Fruit fly (Drosophila melanogaster) whole organism, embryonic: Measurements from ENCODE around the gene unc-119.
A peak's percentile ranks its signal among the peaks of the same experiment; 100 is the strongest.

Experiments
- Antp ChIP-seq: fragments of 200-800 bp; sonication (Bioruptor generic); optimal IDR thresholded peaks from 3 replicates; lab custom pipeline; 2016; ENCODE audit warnings: missing biosample characterization, missing genetic modification characterization
- BEAF-32 ChIP-seq: fragments of 200-800 bp; sonication (Bioruptor generic); optimal IDR thresholded peaks from 3 replicates; lab custom pipeline; 2017; ENCODE audit warnings: missing biosample characterization, missing genetic modification characterization, mild to moderate bottlenecking, moderate library complexity, missing genetic modification reagents
- CG10366 ChIP-seq: fragments of 200-800 bp; sonication (Bioruptor generic); IDR thresholded peaks from 2 replicates; pipeline ENCODE4 v1.3.6; 2022; ENCODE audit warnings: missing biosample characterization, missing genetic modification characterization
- CG10462 ChIP-seq: fragments of 200-800 bp; sonication (Bioruptor generic); optimal IDR thresholded peaks from 2 replicates; lab custom pipeline; 2016; ENCODE audit warnings: missing biosample characterization, missing genetic modification characterization
- CG10565 ChIP-seq: fragments of 200-800 bp; sonication (Bioruptor generic); optimal IDR thresholded peaks from 3 replicates; lab custom pipeline; 2016; ENCODE audit warnings: missing biosample characterization, mild to moderate bottlenecking, missing genetic modification characterization
- CG11093 ChIP-seq: fragments of 200-800 bp; sonication (Bioruptor generic); IDR thresholded peaks from 3 replicates; pipeline ENCODE4 v1.3.6; 2022; ENCODE audit warnings: missing biosample characterization, missing genetic modification characterization
- CG13287 ChIP-seq: fragments of 200-800 bp; sonication (Bioruptor generic); IDR thresholded peaks from 2 replicates; pipeline ENCODE4 v1.3.6; 2022; ENCODE audit warnings: missing biosample characterization, missing genetic modification characterization; ENCODE audit not compliant: partially characterized antibody
- CG13296 ChIP-seq: fragments of 200-800 bp; sonication (Bioruptor generic); optimal IDR thresholded peaks from 3 replicates; lab custom pipeline; 2018; ENCODE audit warnings: missing biosample characterization, mild to moderate bottlenecking, missing genetic modification characterization
- CG13424 ChIP-seq: fragments of 200-800 bp; sonication (Bioruptor generic); optimal IDR thresholded peaks from 2 replicates; lab custom pipeline; 2019; ENCODE audit warnings: missing biosample characterization, mild to moderate bottlenecking, missing genetic modification characterization, moderate library complexity
- CG14050 ChIP-seq: fragments of 200-800 bp; sonication (Bioruptor generic); IDR thresholded peaks from 3 replicates; pipeline ENCODE4 v1.3.6; 2022; ENCODE audit warnings: missing biosample characterization, missing genetic modification characterization
- CG14441 ChIP-seq: fragments of 200-800 bp; sonication (Bioruptor generic); IDR thresholded peaks from 2 replicates; pipeline ENCODE4 v1.3.6; 2022; ENCODE audit warnings: missing biosample characterization, missing genetic modification characterization
- CG14667 ChIP-seq: fragments of 200-800 bp; sonication (Bioruptor generic); IDR thresholded peaks from 2 replicates; pipeline ENCODE4 v1.3.6; 2022; ENCODE audit warnings: missing biosample characterization, missing genetic modification characterization
- CG15011 ChIP-seq: fragments of 200-800 bp; sonication (Bioruptor generic); optimal IDR thresholded peaks from 3 replicates; lab custom pipeline; 2018; ENCODE audit warnings: missing biosample characterization, mild to moderate bottlenecking, missing genetic modification characterization
- CG16863 ChIP-seq: fragments of 200-800 bp; sonication (Bioruptor generic); optimal IDR thresholded peaks from 3 replicates; lab custom pipeline; 2016; ENCODE audit warnings: missing biosample characterization, missing genetic modification characterization
- CG17568 ChIP-seq: fragments of 200-800 bp; sonication (Bioruptor generic); optimal IDR thresholded peaks from 2 replicates; lab custom pipeline; 2018; ENCODE audit warnings: missing biosample characterization, mild to moderate bottlenecking, missing genetic modification characterization, moderate library complexity
- CG18764 ChIP-seq: fragments of 200-800 bp; sonication (Bioruptor generic); optimal IDR thresholded peaks from 3 replicates; lab custom pipeline; 2016; ENCODE audit warnings: missing biosample characterization, missing genetic modification characterization
- CG2678 ChIP-seq: fragments of 200-800 bp; sonication (Bioruptor generic); optimal IDR thresholded peaks from 3 replicates; lab custom pipeline; 2019; ENCODE audit warnings: missing biosample characterization, mild to moderate bottlenecking, missing genetic modification characterization, moderate library complexity
- CG30403 ChIP-seq: fragments of 200-800 bp; sonication (Bioruptor generic); optimal IDR thresholded peaks from 3 replicates; lab custom pipeline; 2016; ENCODE audit warnings: missing biosample characterization, missing genetic modification characterization
- CG3065 ChIP-seq: fragments of 200-800 bp; sonication (Bioruptor generic); optimal IDR thresholded peaks from 2 replicates; lab custom pipeline; 2016; ENCODE audit warnings: missing biosample characterization, missing genetic modification characterization
- CG31224 ChIP-seq: fragments of 200-800 bp; sonication (Bioruptor generic); IDR thresholded peaks from 2 replicates; pipeline ENCODE4 v1.3.6; 2022; ENCODE audit warnings: missing biosample characterization, missing genetic modification characterization
- CG4424 ChIP-seq: fragments of 200-800 bp; sonication (Bioruptor generic); optimal IDR thresholded peaks from 3 replicates; lab custom pipeline; 2016; ENCODE audit warnings: missing biosample characterization, missing genetic modification characterization
- CG8089 ChIP-seq: fragments of 200-800 bp; sonication (Bioruptor generic); optimal IDR thresholded peaks from 3 replicates; lab custom pipeline; 2016; ENCODE audit warnings: missing biosample characterization, missing genetic modification characterization
- CrebB ChIP-seq: fragments of 200-800 bp; sonication (Bioruptor generic); optimal IDR thresholded peaks from 3 replicates; lab custom pipeline; 2018; ENCODE audit warnings: missing biosample characterization, mild to moderate bottlenecking, missing genetic modification characterization
- Dip2 ChIP-seq: fragments of 200-800 bp; sonication (Bioruptor generic); IDR thresholded peaks from 2 replicates; pipeline ENCODE4 v1.3.6; 2022; ENCODE audit warnings: missing biosample characterization, missing genetic modification characterization
- Dll ChIP-seq: fragments of 200-800 bp; sonication (Bioruptor generic); IDR thresholded peaks from 4 replicates; pipeline ENCODE4 v1.3.6; 2022; ENCODE audit warnings: missing biosample characterization, missing genetic modification characterization; ENCODE audit not compliant: partially characterized antibody
- Doc3 ChIP-seq: fragments of 200-800 bp; sonication (Bioruptor generic); IDR thresholded peaks from 3 replicates; pipeline ENCODE4 v1.3.6; 2022; ENCODE audit warnings: missing biosample characterization, missing genetic modification characterization; ENCODE audit not compliant: partially characterized antibody
- Elba2 ChIP-seq: fragments of 200-800 bp; sonication (Bioruptor generic); optimal IDR thresholded peaks from 3 replicates; lab custom pipeline; 2016; ENCODE audit warnings: missing biosample characterization, missing genetic modification characterization
- Ets65A ChIP-seq: fragments of 200-800 bp; sonication (Bioruptor generic); peaks from one replicate; lab custom pipeline; 2016; ENCODE audit warnings: missing biosample characterization, missing genetic modification characterization
- GATAe ChIP-seq: fragments of 200-800 bp; sonication (Bioruptor generic); conservative IDR thresholded peaks from 2 replicates; pipeline ENCODE4 v1.3.6; 2022; ENCODE audit warnings: missing biosample characterization, missing genetic modification characterization
- Hand ChIP-seq: fragments of 200-800 bp; sonication (Bioruptor generic); optimal IDR thresholded peaks from 2 replicates; lab custom pipeline; 2017; ENCODE audit warnings: mild to moderate bottlenecking, missing biosample characterization, missing genetic modification reagents, missing genetic modification characterization
- Hr51 ChIP-seq, 2 experiments: fragments of 200-800 bp; sonication (Bioruptor generic); optimal IDR thresholded peaks; 2 replicates in 1 of 2; 3 replicates in 1 of 2; lab custom pipeline; 2016 to 2018; ENCODE audit warnings: missing biosample characterization in 2 of 2, missing genetic modification characterization in 2 of 2, mild to moderate bottlenecking in 1 of 2, moderate library complexity in 1 of 2
- Hr78 ChIP-seq, 2 experiments: fragments of 200-800 bp in 1 of 2; fragments of >200 bp in 1 of 2; sonication (Bioruptor generic) in 1 of 2; optimal IDR thresholded peaks; 2 replicates each; lab custom pipeline; 2017 to 2019; ENCODE audit warnings: missing biosample characterization in 2 of 2, missing genetic modification characterization in 2 of 2, mild to moderate bottlenecking in 1 of 2, moderate library complexity in 1 of 2
- NfI ChIP-seq: fragments of 200-800 bp; sonication (Bioruptor generic); optimal IDR thresholded peaks from 3 replicates; lab custom pipeline; 2018; ENCODE audit warnings: missing biosample characterization, mild to moderate bottlenecking, missing genetic modification characterization, moderate library complexity
- croc ChIP-seq: fragments of 200-800 bp; sonication (Bioruptor generic); conservative IDR thresholded peaks from 3 replicates; pipeline ENCODE4 v1.3.6; 2022; ENCODE audit warnings: missing biosample characterization, missing genetic modification characterization
- dimm ChIP-seq: fragments of 200-800 bp; sonication (Bioruptor generic); IDR thresholded peaks from 2 replicates; pipeline ENCODE4 v1.3.6; 2022; ENCODE audit warnings: missing biosample characterization, missing genetic modification characterization
- fd102C ChIP-seq: fragments of 200-800 bp; sonication (Bioruptor generic); optimal IDR thresholded peaks from 2 replicates; lab custom pipeline; 2018; ENCODE audit warnings: missing biosample characterization, mild to moderate bottlenecking, missing genetic modification characterization, moderate library complexity
- fd64A ChIP-seq: fragments of 200-800 bp; sonication (Bioruptor generic); optimal IDR thresholded peaks from 3 replicates; lab custom pipeline; 2018; ENCODE audit warnings: missing biosample characterization, mild to moderate bottlenecking, missing genetic modification characterization
- gem ChIP-seq: fragments of 200-800 bp; sonication (Bioruptor generic); optimal IDR thresholded peaks from 2 replicates; lab custom pipeline; 2019; ENCODE audit warnings: missing biosample characterization, mild to moderate bottlenecking, missing genetic modification characterization, moderate library complexity
- hth ChIP-seq: fragments of >200 bp; optimal IDR thresholded peaks from 2 replicates; lab custom pipeline; 2017; ENCODE audit warnings: inconsistent platforms
- kah ChIP-seq: fragments of 200-800 bp; sonication (Bioruptor generic); optimal IDR thresholded peaks from 2 replicates; lab custom pipeline; 2018; ENCODE audit warnings: missing biosample characterization, mild to moderate bottlenecking, missing genetic modification characterization
- maf-S ChIP-seq: fragments of 200-800 bp; sonication (Bioruptor generic); optimal IDR thresholded peaks from 2 replicates; lab custom pipeline; 2016; ENCODE audit warnings: missing biosample characterization, missing genetic modification characterization
- ro ChIP-seq: fragments of 200-800 bp; sonication (Bioruptor generic); IDR thresholded peaks from 2 replicates; pipeline ENCODE4 v1.3.6; 2022; ENCODE audit warnings: missing biosample characterization, missing genetic modification characterization
- schlank ChIP-seq: fragments of 200-800 bp; sonication (Bioruptor generic); optimal IDR thresholded peaks from 2 replicates; lab custom pipeline; 2018; ENCODE audit warnings: missing biosample characterization, mild to moderate bottlenecking, missing genetic modification characterization
- scrt ChIP-seq: fragments of 200-800 bp; sonication (Bioruptor generic); optimal IDR thresholded peaks from 2 replicates; lab custom pipeline; 2018; ENCODE audit warnings: missing biosample characterization, mild to moderate bottlenecking, missing genetic modification characterization, moderate library complexity
- sob ChIP-seq: fragments of 200-800 bp; sonication (Bioruptor generic); IDR thresholded peaks from 2 replicates; pipeline ENCODE4 v1.3.6; 2022; ENCODE audit warnings: missing biosample characterization, missing genetic modification characterization
- sr ChIP-seq: fragments of 200-800 bp; sonication (Bioruptor generic); IDR thresholded peaks from 3 replicates; pipeline ENCODE4 v1.3.6; 2022; ENCODE audit warnings: missing biosample characterization, missing genetic modification characterization
- ttk ChIP-seq: fragments of 200-800 bp; sonication (Bioruptor generic); IDR thresholded peaks from 2 replicates; pipeline ENCODE4 v2.1.2; 2022; ENCODE audit warnings: missing biosample characterization, missing genetic modification characterization
- zen2 ChIP-seq: fragments of 200-800 bp; sonication (Bioruptor generic); IDR thresholded peaks from 3 replicates; pipeline ENCODE4 v1.3.6; 2022; ENCODE audit warnings: missing biosample characterization, missing genetic modification characterization; ENCODE audit not compliant: partially characterized antibody

unc-119 gene

DNA sequence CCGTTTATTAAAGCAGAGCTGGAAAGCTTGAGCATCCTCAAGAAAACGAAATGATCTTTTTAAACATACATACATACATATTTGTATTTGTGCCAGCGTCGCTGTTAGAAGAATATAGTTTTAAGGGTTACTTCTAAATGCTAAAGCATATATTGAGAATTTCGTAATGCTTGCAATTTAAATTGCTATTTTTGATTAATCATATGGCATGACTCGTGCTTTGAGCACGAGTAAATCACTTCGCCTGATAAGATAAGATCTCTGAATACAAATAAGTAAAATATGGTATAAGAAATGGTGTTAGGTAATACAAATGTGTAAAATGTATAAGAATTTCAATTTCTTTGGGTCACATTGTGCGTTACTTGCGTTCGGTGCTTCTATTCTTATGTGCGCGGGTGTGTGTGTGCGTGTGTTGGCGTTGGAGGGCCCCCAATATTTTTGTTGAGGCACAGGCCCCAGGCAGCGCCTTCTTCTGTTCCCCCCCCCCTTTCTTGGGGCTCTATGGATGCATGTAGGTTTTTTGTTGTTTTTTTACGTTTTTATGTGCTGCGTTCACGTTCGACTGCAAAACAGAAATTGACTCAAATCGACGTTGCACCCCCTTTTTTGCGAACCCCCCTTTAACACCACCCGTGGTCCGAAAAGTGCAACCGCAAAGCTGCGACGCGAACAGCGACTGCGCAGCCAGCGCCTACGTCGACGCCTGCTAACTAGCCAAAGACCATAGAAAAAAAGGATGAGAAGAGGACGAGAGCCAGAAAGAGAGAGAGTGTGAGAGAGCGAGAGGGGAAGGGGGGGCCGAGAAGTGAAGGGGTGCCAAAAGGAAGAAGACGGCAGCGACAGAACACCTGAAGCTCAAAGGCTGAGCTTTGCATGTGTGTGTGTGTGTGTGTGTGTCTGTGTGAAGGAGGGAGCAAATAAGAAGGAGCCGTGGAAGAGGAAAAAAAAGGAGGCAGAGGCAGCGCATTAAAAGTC lies 10.5 kb upstream of the unc-119 start (continued):
- TF ChIP-seq BEAF-32 (GFP tag; lab: Kevin White, UChicago) (no peak), ttk (peak; percentile 39; the same call in 1 of the 2 replicates), CG4424 (GFP tag; lab: Kevin White, UChicago) (peak; percentile 68), CG14050 (GFP tag; lab: Robert Waterston, UW) (no peak; the same call in 2 of the 3 replicates), CG17568 (GFP tag; lab: Kevin White, UChicago) (no peak), Antp (GFP tag; lab: Kevin White, UChicago) (no peak), Hr51 (GFP tag; optimal IDR thresholded peaks at IDR 0.05; lab: Kevin White, UChicago) (peak; percentile 19 to 71), Dip2 (GFP tag; lab: Robert Waterston, UW) (no peak), CG10565 (GFP tag; lab: Kevin White, UChicago) (peak; percentile 14), sob (GFP tag; lab: Robert Waterston, UW) (peak; percentile 29; the same call in 1 of the 2 replicates), CG18764 (GFP tag; lab: Kevin White, UChicago) (no peak), CG15011 (GFP tag; lab: Kevin White, UChicago) (peak; percentile 35), CG13287 (no peak), CG30403 (GFP tag; lab: Kevin White, UChicago) (peak; percentile 79), Hr78 (GFP tag; optimal IDR thresholded peaks at IDR 0.05; lab: Kevin White, UChicago) (no peak), ro (GFP tag; lab: Robert Waterston, UW) (no peak), gem (tag; lab: Kevin White, UChicago) (peak; percentile 71), CG13296 (GFP tag; lab: Kevin White, UChicago) (peak; percentile 45), schlank (tag; lab: Kevin White, UChicago) (no peak), CG3065 (GFP tag; lab: Kevin White, UChicago) (no peak), Dll (GFP tag; lab: Robert Waterston, UW) (no peak), CG13424 (peak; percentile 81), GATAe (GFP tag; lab: Robert Waterston, UW) (no peak), CG14441 (GFP tag; lab: Robert Waterston, UW) (0 out of 2 replicates have a peak, but pooled peaks have one; percentile 36), croc (GFP tag; lab: Robert Waterston, UW) (no peak; the same call in 2 of the 3 replicates), CG10462 (GFP tag; lab: Kevin White, UChicago) (peak; percentile 40), CG31224 (GFP tag; lab: Robert Waterston, UW) (no peak), NfI (GFP tag; lab: Kevin White, UChicago) (no peak), kah (GFP tag; lab: Kevin White, UChicago) (no peak), dimm (GFP tag; lab: Robert Waterston, UW) (no peak), zen2 (GFP tag; lab: Robert Waterston, UW) (no peak), CG8089 (GFP tag; lab: Kevin White, UChicago) (no peak), hth (lab: Kevin White, UChicago) (no peak), maf-S (GFP tag; lab: Kevin White, UChicago) (no peak), Doc3 (GFP tag; lab: Robert Waterston, UW) (no peak), CG11093 (0 out of 3 replicates have a peak, but pooled peaks have one; percentile 7), sr (GFP tag; lab: Robert Waterston, UW) (peak; percentile 79; the same call in 2 of the 3 replicates), CG10366 (GFP tag; lab: Robert Waterston, UW) (peak; percentile 35), CG16863 (GFP tag; lab: Kevin White, UChicago) (peak; percentile 61), CrebB (no peak), fd64A (GFP tag; lab: Kevin White, UChicago) (no peak), CG2678 (tag; lab: Kevin White, UChicago) (peak; percentile 80), CG14667 (GFP tag; lab: Robert Waterston, UW) (peak; percentile 27; the same call in 1 of the 2 replicates), fd102C (GFP tag; lab: Kevin White, UChicago) (no peak), Ets65A (peak; percentile 93), Hand (no peak), scrt (peak; percentile 1), Elba2 (GFP tag; lab: Kevin White, UChicago) (no peak)
